Worm (Caenorhabditis elegans) whole organism, L4 larva: ENCODE data around the gene ect-2.

ENCODE experiments used
- F10B5.3 ChIP-seq: sonication (generic microtip); optimal IDR thresholded peaks from 2 replicates; lab custom pipeline; 2016; ENCODE audit warnings: mild to moderate bottlenecking, missing genetic modification characterization, missing compliant biosample characterization
- Y105C5A.15 ChIP-seq: fragments of 200-800 bp; sonication (Bioruptor generic); IDR thresholded peaks from 2 replicates; pipeline ENCODE4 v1.3.6; 2022; ENCODE audit warnings: missing genetic modification characterization, missing compliant biosample characterization
- ama-1 ChIP-seq: fragments of 150-350 bp; optimal IDR thresholded peaks from 2 replicates; lab custom pipeline; 2014; ENCODE audit warnings: inconsistent platforms, mixed read lengths
- arid-1 ChIP-seq: fragments of 200-800 bp; sonication (Bioruptor generic); conservative IDR thresholded peaks from 2 replicates; pipeline ENCODE4 v1.3.6; 2022; ENCODE audit warnings: missing genetic modification reagents, missing genetic modification characterization, missing compliant biosample characterization
- egl-27 ChIP-seq: sonication (generic microtip); optimal IDR thresholded peaks from 3 replicates; lab custom pipeline; 2017; ENCODE audit warnings: missing biosample characterization, missing genetic modification reagents, missing genetic modification characterization
- gei-8 ChIP-seq: fragments of 200-800 bp; sonication (Bioruptor generic); optimal IDR thresholded peaks from 2 replicates; lab custom pipeline; 2018; ENCODE audit warnings: mild to moderate bottlenecking, missing genetic modification characterization, missing compliant biosample characterization
- mep-1 ChIP-seq: fragments of 150-350 bp; sonication (generic microtip); optimal IDR thresholded peaks from 3 replicates; lab custom pipeline; 2014; ENCODE audit warnings: missing biosample characterization, missing genetic modification characterization
- nhr-76 ChIP-seq: fragments of 150-350 bp; optimal IDR thresholded peaks from 2 replicates; lab custom pipeline; 2014; ENCODE audit warnings: missing biosample characterization, missing genetic modification characterization
- snpc-4 ChIP-seq: fragments of 150-350 bp; optimal IDR thresholded peaks from 2 replicates; lab custom pipeline; 2014; ENCODE audit warnings: missing biosample characterization, missing genetic modification characterization
- unc-62 ChIP-seq, 3 experiments: fragments of 150-350 bp in 1 of 3; sonication (generic microtip); optimal IDR thresholded peaks in 2 of 3; peaks in 1 of 3; 1 replicate in 1 of 3; 2 replicates in 2 of 3; lab custom pipeline; 2014 to 2017; ENCODE audit warnings: missing biosample characterization in 3 of 3, missing genetic modification characterization in 3 of 3, missing genetic modification reagents in 3 of 3, missing genotype in 1 of 3

DNA sequence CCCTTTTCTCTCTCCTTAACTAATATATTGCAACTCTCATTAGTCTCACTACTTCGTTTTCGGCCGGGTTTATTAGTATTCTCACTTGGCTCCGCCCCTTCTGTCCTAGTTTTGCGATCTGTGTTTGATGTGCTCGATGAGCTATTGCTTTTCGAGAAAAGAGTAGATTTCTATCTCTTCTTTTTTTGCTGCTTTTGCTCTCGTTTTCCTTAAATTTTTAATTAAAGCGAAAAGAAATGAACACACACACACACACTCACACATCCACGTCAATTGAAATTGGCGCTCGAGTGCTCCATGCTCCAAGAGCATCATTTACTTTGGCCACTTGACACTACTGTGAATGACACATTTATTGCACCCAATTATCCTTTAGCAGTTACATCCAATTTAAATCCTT lies 20.7 kb upstream of the ect-2 start:
- TF ChIP-seq egl-27 (tag; lab: Kevin White, UChicago) (no peak), ama-1 (lab: Kevin White, UChicago) (no peak), Y105C5A.15 (GFP tag; lab: Robert Waterston, UW) (no peak), gei-8 (GFP tag; lab: Kevin White, UChicago) (no peak), nhr-76 (tag; lab: Kevin White, UChicago) (no peak), snpc-4 (tag; lab: Kevin White, UChicago) (no peak), mep-1 (no peak), unc-62 (GFP tag; optimal IDR thresholded peaks at IDR 0.05 in 1 of 2; lab: Kevin White, UChicago) (no peak), unc-62 (tag; optimal IDR thresholded peaks at IDR 0.05; lab: Kevin White, UChicago) (no peak), F10B5.3 (tag; lab: Kevin White, UChicago) (no peak), arid-1 (GFP tag; lab: Robert Waterston, UW) (no peak)
